Fruit fly (Drosophila melanogaster) whole organism, embryonic: ENCODE measurements around the gene Rab39.

ENCODE experiments used
- Ada2b ChIP-seq: fragments of 200-800 bp; sonication (Bioruptor generic); IDR thresholded peaks from 2 replicates; pipeline ENCODE4 v1.3.6; 2022; ENCODE audit warnings: missing biosample characterization, missing genetic modification characterization
- Bgb ChIP-seq: fragments of 200-800 bp; sonication (Bioruptor generic); IDR thresholded peaks from 2 replicates; pipeline ENCODE4 v1.3.6; 2022; ENCODE audit warnings: missing biosample characterization, missing genetic modification characterization; ENCODE audit not compliant: partially characterized antibody
- Blimp-1 ChIP-seq: fragments of 200-800 bp; sonication (Bioruptor generic); optimal IDR thresholded peaks from 3 replicates; lab custom pipeline; 2018; ENCODE audit warnings: missing biosample characterization, missing genetic modification characterization, mild to moderate bottlenecking, moderate library complexity, missing genetic modification reagents
- CG10543 ChIP-seq: fragments of 200-800 bp; sonication (Bioruptor generic); optimal IDR thresholded peaks from 3 replicates; lab custom pipeline; 2017; ENCODE audit warnings: missing biosample characterization, mild to moderate bottlenecking, missing genetic modification characterization, moderate library complexity
- CG1529 ChIP-seq: fragments of 200-800 bp; sonication (Bioruptor generic); optimal IDR thresholded peaks from 3 replicates; lab custom pipeline; 2018; ENCODE audit warnings: missing biosample characterization, missing genetic modification characterization
- CG17912 ChIP-seq: fragments of 200-800 bp; sonication (Bioruptor generic); optimal IDR thresholded peaks from 2 replicates; lab custom pipeline; 2018; ENCODE audit warnings: missing biosample characterization, mild to moderate bottlenecking, missing genetic modification characterization
- CG34422 ChIP-seq: fragments of 200-800 bp; sonication (Bioruptor generic); IDR thresholded peaks from 3 replicates; pipeline ENCODE4 v1.3.6; 2022; ENCODE audit warnings: missing biosample characterization, missing genetic modification characterization
- CG4424 ChIP-seq: fragments of 200-800 bp; sonication (Bioruptor generic); optimal IDR thresholded peaks from 3 replicates; lab custom pipeline; 2016; ENCODE audit warnings: missing biosample characterization, missing genetic modification characterization
- CG4617 ChIP-seq: fragments of 200-800 bp; sonication (Bioruptor generic); optimal IDR thresholded peaks from 3 replicates; lab custom pipeline; 2016; ENCODE audit warnings: missing biosample characterization, missing genetic modification characterization, borderline replicate concordance
- CG7357 ChIP-seq: fragments of 200-800 bp; sonication (Bioruptor generic); IDR thresholded peaks from 3 replicates; pipeline ENCODE4 v1.3.6; 2022; ENCODE audit warnings: missing biosample characterization, missing genetic modification characterization
- CG7372 ChIP-seq: fragments of 200-800 bp; sonication (Bioruptor generic); IDR thresholded peaks from 2 replicates; pipeline ENCODE4 v1.3.6; 2022; ENCODE audit warnings: missing biosample characterization, missing genetic modification characterization
- CG7963 ChIP-seq: fragments of 200-800 bp; sonication (Bioruptor generic); IDR thresholded peaks from 3 replicates; pipeline ENCODE4 v1.3.6; 2022; ENCODE audit warnings: missing biosample characterization, missing genetic modification characterization; ENCODE audit not compliant: partially characterized antibody
- CG9215 ChIP-seq: fragments of 200-800 bp; sonication (Bioruptor generic); IDR thresholded peaks from 2 replicates; pipeline ENCODE4 v1.3.6; 2022; ENCODE audit warnings: missing biosample characterization, missing genetic modification characterization
- CG9797 ChIP-seq: fragments of 200-800 bp; sonication (Bioruptor generic); optimal IDR thresholded peaks from 3 replicates; lab custom pipeline; 2018; ENCODE audit warnings: missing biosample characterization, mild to moderate bottlenecking, missing genetic modification characterization
- Chrac-16 ChIP-seq: fragments of 200-800 bp; sonication (Bioruptor generic); optimal IDR thresholded peaks from 3 replicates; lab custom pipeline; 2016; ENCODE audit warnings: missing biosample characterization, missing genetic modification characterization
- Dek ChIP-seq: fragments of 200-800 bp; sonication (Bioruptor generic); optimal IDR thresholded peaks from 3 replicates; lab custom pipeline; 2019; ENCODE audit warnings: missing biosample characterization, mild to moderate bottlenecking, missing genetic modification characterization, moderate library complexity
- Doc3 ChIP-seq: fragments of 200-800 bp; sonication (Bioruptor generic); IDR thresholded peaks from 3 replicates; pipeline ENCODE4 v1.3.6; 2022; ENCODE audit warnings: missing biosample characterization, missing genetic modification characterization; ENCODE audit not compliant: partially characterized antibody
- Dref ChIP-seq: fragments of 200-800 bp; sonication (Bioruptor generic); IDR thresholded peaks from 2 replicates; pipeline ENCODE4 v1.3.6; 2022; ENCODE audit warnings: missing biosample characterization, missing genetic modification characterization
- Fer1 ChIP-seq: fragments of 200-800 bp; sonication (Bioruptor generic); optimal IDR thresholded peaks from 2 replicates; lab custom pipeline; 2017; ENCODE audit warnings: missing biosample characterization, mild to moderate bottlenecking, missing genetic modification characterization
- HLH3B ChIP-seq: fragments of 200-800 bp; sonication (Bioruptor generic); IDR thresholded peaks from 2 replicates; pipeline ENCODE4 v1.3.6; 2022; ENCODE audit warnings: missing biosample characterization, missing genetic modification characterization
- Hand ChIP-seq: fragments of 200-800 bp; sonication (Bioruptor generic); optimal IDR thresholded peaks from 2 replicates; lab custom pipeline; 2017; ENCODE audit warnings: mild to moderate bottlenecking, missing biosample characterization, missing genetic modification reagents, missing genetic modification characterization
- Med ChIP-seq: fragments of 200-800 bp; sonication (Bioruptor generic); peaks from one replicate; lab custom pipeline; 2016; ENCODE audit warnings: missing biosample characterization, missing genetic modification characterization, mild to moderate bottlenecking, inconsistent platforms, moderate library complexity
- Neu2 ChIP-seq: fragments of 200-800 bp; sonication (Bioruptor generic); optimal IDR thresholded peaks from 3 replicates; lab custom pipeline; 2016; ENCODE audit warnings: missing biosample characterization, missing genetic modification characterization, borderline replicate concordance
- Rx ChIP-seq: fragments of 200-800 bp; sonication (Bioruptor generic); IDR thresholded peaks from 2 replicates; pipeline ENCODE4 v1.3.6; 2022; ENCODE audit warnings: missing biosample characterization, missing genetic modification characterization
- Six4 ChIP-seq: fragments of 200-800 bp; sonication (Bioruptor generic); optimal IDR thresholded peaks from 2 replicates; lab custom pipeline; 2016; ENCODE audit warnings: missing biosample characterization, missing genetic modification characterization
- Sry-β ChIP-seq: fragments of 200-800 bp; sonication (Bioruptor generic); optimal IDR thresholded peaks from 2 replicates; lab custom pipeline; 2018; ENCODE audit warnings: missing biosample characterization, mild to moderate bottlenecking, missing genetic modification characterization, moderate library complexity
- YL-1 ChIP-seq: fragments of 200-800 bp; sonication (Bioruptor generic); optimal IDR thresholded peaks from 3 replicates; lab custom pipeline; 2017; ENCODE audit warnings: missing biosample characterization, mild to moderate bottlenecking, missing genetic modification characterization
- ab ChIP-seq: fragments of 200-800 bp; sonication (Bioruptor generic); optimal IDR thresholded peaks from 2 replicates; lab custom pipeline; 2016; ENCODE audit warnings: missing biosample characterization, missing genetic modification characterization
- ap ChIP-seq: fragments of 200-800 bp; sonication (Bioruptor generic); IDR thresholded peaks from 2 replicates; pipeline ENCODE4 v1.3.6; 2022; ENCODE audit warnings: missing biosample characterization, missing genetic modification characterization
- az2 ChIP-seq: fragments of 200-800 bp; sonication (Bioruptor generic); optimal IDR thresholded peaks from 3 replicates; lab custom pipeline; 2016; ENCODE audit warnings: missing biosample characterization, missing genetic modification characterization
- dm ChIP-seq: fragments of 200-800 bp; sonication (Bioruptor generic); optimal IDR thresholded peaks from 3 replicates; lab custom pipeline; 2016; ENCODE audit warnings: missing biosample characterization, missing genetic modification characterization
- dmrt11E ChIP-seq: fragments of 200-800 bp; sonication (Bioruptor generic); optimal IDR thresholded peaks from 3 replicates; lab custom pipeline; 2018; ENCODE audit warnings: missing biosample characterization, mild to moderate bottlenecking, missing genetic modification characterization, moderate library complexity
- dmrt99B ChIP-seq: fragments of 200-800 bp; sonication (Bioruptor generic); optimal IDR thresholded peaks from 2 replicates; lab custom pipeline; 2018; ENCODE audit warnings: missing biosample characterization, mild to moderate bottlenecking, missing genetic modification characterization, moderate library complexity
- en ChIP-seq: fragments of 200-800 bp; sonication (Bioruptor generic); optimal IDR thresholded peaks from 2 replicates; lab custom pipeline; 2016; ENCODE audit warnings: missing biosample characterization, missing genetic modification characterization
- gfzf ChIP-seq: fragments of 200-800 bp; sonication (Bioruptor generic); optimal IDR thresholded peaks from 2 replicates; lab custom pipeline; 2016; ENCODE audit warnings: missing biosample characterization, mild to moderate bottlenecking, missing genetic modification characterization, moderate library complexity
- hb ChIP-seq: fragments of 200-800 bp; sonication (Bioruptor generic); IDR thresholded peaks from 3 replicates; pipeline ENCODE4 v1.3.6; 2022; ENCODE audit warnings: missing biosample characterization, missing genetic modification characterization; ENCODE audit not compliant: partially characterized antibody
- her ChIP-seq: fragments of 200-800 bp; sonication (Bioruptor generic); optimal IDR thresholded peaks from 2 replicates; lab custom pipeline; 2016; ENCODE audit warnings: missing biosample characterization, missing genetic modification characterization
- insv ChIP-seq, 2 experiments: fragments of 200-800 bp; sonication (Bioruptor generic); optimal IDR thresholded peaks; 3 replicates each; lab custom pipeline; 2016 to 2018; ENCODE audit warnings: missing biosample characterization in 2 of 2, missing genetic modification characterization in 2 of 2
- kah ChIP-seq: fragments of 200-800 bp; sonication (Bioruptor generic); optimal IDR thresholded peaks from 2 replicates; lab custom pipeline; 2018; ENCODE audit warnings: missing biosample characterization, mild to moderate bottlenecking, missing genetic modification characterization
- klu ChIP-seq: fragments of 200-800 bp; sonication (Bioruptor generic); IDR thresholded peaks from 2 replicates; pipeline ENCODE4 v1.3.6; 2022; ENCODE audit warnings: missing biosample characterization, missing genetic modification characterization
- lbe ChIP-seq: fragments of 200-800 bp; sonication (Bioruptor generic); optimal IDR thresholded peaks from 2 replicates; lab custom pipeline; 2016; ENCODE audit warnings: missing biosample characterization, mild to moderate bottlenecking, missing genetic modification characterization
- lmd ChIP-seq: fragments of 200-800 bp; sonication (Bioruptor generic); IDR thresholded peaks from 2 replicates; pipeline ENCODE4 v1.3.6; 2022; ENCODE audit warnings: missing biosample characterization, missing genetic modification characterization
- lola ChIP-seq, 3 experiments: fragments of >200 bp in 2 of 3; fragments of 200-800 bp in 1 of 3; sonication (Bioruptor generic) in 1 of 3; optimal IDR thresholded peaks; 2 replicates each; lab custom pipeline; 2017 to 2019; ENCODE audit warnings: missing biosample characterization in 3 of 3, missing genetic modification characterization in 3 of 3, mild to moderate bottlenecking in 1 of 3, moderate library complexity in 1 of 3
- nerfin-1 ChIP-seq: fragments of 200-800 bp; sonication (Bioruptor generic); optimal IDR thresholded peaks from 3 replicates; lab custom pipeline; 2019; ENCODE audit warnings: missing biosample characterization, mild to moderate bottlenecking, missing genetic modification characterization, moderate library complexity
- sisA ChIP-seq: fragments of 200-800 bp; sonication (Bioruptor generic); IDR thresholded peaks from 2 replicates; pipeline ENCODE4 v1.3.6; 2022; ENCODE audit warnings: missing biosample characterization, missing genetic modification characterization
- twi ChIP-seq: fragments of 200-800 bp; optimal IDR thresholded peaks from 2 replicates; lab custom pipeline; 2019; ENCODE audit warnings: missing biosample characterization, mild to moderate bottlenecking, missing genetic modification characterization, moderate library complexity
- zen2 ChIP-seq: fragments of 200-800 bp; sonication (Bioruptor generic); IDR thresholded peaks from 3 replicates; pipeline ENCODE4 v1.3.6; 2022; ENCODE audit warnings: missing biosample characterization, missing genetic modification characterization; ENCODE audit not compliant: partially characterized antibody

The Rab39 gene

dm6 chrX:7696711-7697654, 37.7 kb upstream of the Rab39 start (continued):
- TF ChIP-seq lola (GFP tag; optimal IDR thresholded peaks at IDR 0.05; lab: Kevin White, UChicago) (peak in 1 of 3 experiments; percentile 37), CG34422 (GFP tag; lab: Robert Waterston, UW) (peak; percentile 84), dm (peak; percentile 54), insv (GFP tag; optimal IDR thresholded peaks at IDR 0.05; lab: Kevin White, UChicago) (peak in 1 of 2 experiments; percentile 73), az2 (GFP tag; lab: Kevin White, UChicago) (peak; percentile 81), Hand (GFP tag; lab: Kevin White, UChicago) (peak; percentile 96), Rx (GFP tag; lab: Robert Waterston, UW) (peak; percentile 79), twi (tag; lab: Kevin White, UChicago) (peak; percentile 70), Med (GFP tag; lab: Kevin White, UChicago) (peak; percentile 98), kah (GFP tag; lab: Kevin White, UChicago) (peak; percentile 71), CG7372 (GFP tag; lab: Robert Waterston, UW) (peak; percentile 94), CG4617 (GFP tag; lab: Kevin White, UChicago) (peak; percentile 45), hb (GFP tag; lab: Robert Waterston, UW) (no peak), CG4424 (GFP tag; lab: Kevin White, UChicago) (peak; percentile 82), CG7357 (peak; percentile 83), Fer1 (peak; percentile 97), Chrac-16 (peak; percentile 86), CG9797 (GFP tag; lab: Kevin White, UChicago) (no peak), CG9215 (GFP tag; lab: Robert Waterston, UW) (peak; percentile 90), YL-1 (peak; percentile 34), nerfin-1 (tag; lab: Kevin White, UChicago) (peak; percentile 67), Blimp-1 (peak; percentile 71), en (peak; percentile 62), ap (GFP tag; lab: Robert Waterston, UW) (peak; percentile 56; the same call in 1 of the 2 replicates), dmrt99B (peak; percentile 91), Dek (peak; percentile 95), Six4 (GFP tag; lab: Kevin White, UChicago) (peak; percentile 75), Sry-β (GFP tag; lab: Kevin White, UChicago) (no peak), zen2 (GFP tag; lab: Robert Waterston, UW) (no peak), her (peak; percentile 85), ab (GFP tag; lab: Kevin White, UChicago) (peak; percentile 74), klu (GFP tag; lab: Robert Waterston, UW) (peak; percentile 81), Doc3 (GFP tag; lab: Robert Waterston, UW) (no peak), Ada2b (GFP tag; lab: Robert Waterston, UW) (peak; percentile 94), sisA (GFP tag; lab: Robert Waterston, UW) (peak; percentile 89), dmrt11E (tag; lab: Kevin White, UChicago) (no peak), Bgb (no peak), CG7963 (GFP tag; lab: Robert Waterston, UW) (no peak), CG10543 (GFP tag; lab: Kevin White, UChicago) (peak; percentile 99), lbe (GFP tag; lab: Kevin White, UChicago) (peak; percentile 95), CG17912 (GFP tag; lab: Kevin White, UChicago) (peak; percentile 60), CG1529 (GFP tag; lab: Kevin White, UChicago) (peak; percentile 68), HLH3B (peak; percentile 84), gfzf (GFP tag; lab: Kevin White, UChicago) (no peak), lmd (GFP tag; lab: Robert Waterston, UW) (peak; percentile 89), Neu2 (GFP tag; lab: Kevin White, UChicago) (no peak), Dref (GFP tag; lab: Robert Waterston, UW) (no peak)
